Worm (Caenorhabditis elegans) whole organism, early embryonic: ENCODE measurements around the gene F59E12.8.

ENCODE experiments used
- B0310.2 ChIP-seq: sonication (generic microtip); optimal IDR thresholded peaks from 2 replicates; lab custom pipeline; 2016; ENCODE audit warnings: mild to moderate bottlenecking, missing genetic modification characterization, missing compliant biosample characterization
- F13C5.2 ChIP-seq: sonication (generic microtip); optimal IDR thresholded peaks from 2 replicates; lab custom pipeline; 2017; ENCODE audit warnings: mild to moderate bottlenecking, missing genetic modification characterization, inconsistent platforms, missing compliant biosample characterization
- aly-1 ChIP-seq: sonication (generic microtip); optimal IDR thresholded peaks from 2 replicates; lab custom pipeline; 2016; ENCODE audit warnings: missing genetic modification characterization, missing compliant biosample characterization
- ama-1 ChIP-seq: fragments of 150-350 bp; optimal IDR thresholded peaks from 2 replicates; lab custom pipeline; 2014
- ceh-13 ChIP-seq: fragments of 200-800 bp; sonication (Bioruptor generic); optimal IDR thresholded peaks from 2 replicates; lab custom pipeline; 2018; ENCODE audit warnings: mild to moderate bottlenecking, missing genetic modification characterization, missing compliant biosample characterization
- ceh-36 ChIP-seq: sonication (generic microtip); optimal IDR thresholded peaks from 2 replicates; lab custom pipeline; 2016; ENCODE audit warnings: missing genetic modification characterization, inconsistent platforms, missing compliant biosample characterization
- ets-7 ChIP-seq: sonication (generic microtip); optimal IDR thresholded peaks from 2 replicates; lab custom pipeline; 2016; ENCODE audit warnings: missing genotype, missing genetic modification characterization, missing compliant biosample characterization
- flt-1 ChIP-seq: fragments of 200-800 bp; sonication (Bioruptor generic); IDR thresholded peaks from 2 replicates; pipeline ENCODE4 v1.3.6; 2022; ENCODE audit warnings: missing genetic modification characterization, missing compliant biosample characterization
- hmbx-1 ChIP-seq: sonication (generic microtip); optimal IDR thresholded peaks from 2 replicates; lab custom pipeline; 2016; ENCODE audit warnings: mild to moderate bottlenecking, missing genetic modification characterization, missing compliant biosample characterization
- hmg-4 ChIP-seq: fragments of 200-800 bp; sonication (Bioruptor generic); optimal IDR thresholded peaks from 2 replicates; lab custom pipeline; 2018; ENCODE audit warnings: mild to moderate bottlenecking, missing genetic modification characterization, missing compliant biosample characterization
- hnd-1 ChIP-seq: sonication (generic microtip); optimal IDR thresholded peaks from 2 replicates; lab custom pipeline; 2016; ENCODE audit warnings: missing genetic modification characterization, missing compliant biosample characterization
- pes-1 ChIP-seq: fragments of 200-800 bp; sonication (Bioruptor generic); IDR thresholded peaks from 2 replicates; pipeline ENCODE4 v1.3.6; 2022; ENCODE audit warnings: missing genetic modification reagents, missing genetic modification characterization, missing compliant biosample characterization
- scrt-1 ChIP-seq: fragments of 200-800 bp; sonication (Bioruptor generic); IDR thresholded peaks from 2 replicates; pipeline ENCODE4 v1.3.6; 2022; ENCODE audit warnings: missing genetic modification characterization, missing compliant biosample characterization
- sea-1 ChIP-seq: fragments of 200-800 bp; sonication (Bioruptor generic); conservative IDR thresholded peaks from 2 replicates; pipeline ENCODE4 v1.3.6; 2022; ENCODE audit warnings: missing genetic modification characterization, missing compliant biosample characterization
- tbx-11 ChIP-seq: fragments of 200-800 bp; sonication (Bioruptor generic); IDR thresholded peaks from 2 replicates; pipeline ENCODE4 v1.3.6; 2022; ENCODE audit warnings: missing genetic modification characterization, missing compliant biosample characterization
- tbx-37 ChIP-seq: fragments of 200-800 bp; sonication (Bioruptor generic); conservative IDR thresholded peaks from 2 replicates; pipeline ENCODE4 v1.3.6; 2022; ENCODE audit warnings: missing genetic modification reagents, missing genetic modification characterization, missing compliant biosample characterization
- tra-4 ChIP-seq: sonication (generic microtip); optimal IDR thresholded peaks from 2 replicates; lab custom pipeline; 2017; ENCODE audit warnings: missing genetic modification characterization, missing compliant biosample characterization

Gene F59E12.8

DNA sequence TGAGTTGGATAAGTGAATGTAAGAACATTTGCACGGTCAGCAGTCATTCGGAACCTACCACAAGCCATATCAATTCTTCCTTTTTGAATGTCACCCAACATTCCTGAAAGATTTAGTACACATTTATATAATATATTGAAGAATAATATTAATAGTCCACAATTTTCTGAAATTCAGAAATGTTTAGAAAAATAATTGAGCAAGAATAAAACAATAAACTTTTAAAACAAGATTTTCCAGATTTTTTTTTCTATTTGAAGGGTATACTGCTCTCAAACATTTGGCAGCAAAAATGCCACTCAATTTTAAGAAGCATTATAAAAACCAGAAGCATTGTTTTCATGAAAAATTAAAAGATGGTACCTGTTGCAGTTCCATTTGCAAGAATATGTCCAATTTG, at the start of gene F59E12.8:
Gene F59E12.8, minus strand, starts transcription at position 101 of the 400 bp plus-strand sequence.
- TF ChIP-seq flt-1 (GFP tag; lab: Robert Waterston, UW) (no peak), aly-1 (no peak), scrt-1 (GFP tag; lab: Robert Waterston, UW) (no peak), hmg-4 (GFP tag; lab: Kevin White, UChicago) (no peak), hmbx-1 (tag; lab: Kevin White, UChicago) (no peak)

DNA sequence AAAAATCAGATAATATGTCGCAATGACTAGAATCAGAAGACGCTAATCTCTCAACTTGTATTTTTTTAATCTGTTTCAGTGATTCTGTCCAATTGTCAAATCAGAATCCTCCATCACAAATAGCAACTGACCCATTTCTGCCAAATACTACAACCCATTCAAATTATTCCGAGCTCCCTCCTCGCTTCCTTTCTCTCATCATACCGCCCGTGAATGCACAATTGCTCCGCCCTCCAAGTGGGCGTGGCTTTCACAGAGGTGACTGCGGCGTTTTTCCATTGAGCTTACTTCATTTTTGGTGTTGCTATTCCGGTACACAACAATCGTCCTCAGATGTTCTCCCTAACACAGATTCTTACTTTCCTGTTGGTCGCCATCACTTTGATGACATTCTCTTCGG, 44.0 kb upstream of the F59E12.8 start, which contains the start of gene flp-27:
Gene flp-27, plus strand, starts transcription at position 301 of the 400 bp plus-strand sequence.
- TF ChIP-seq ceh-13 (GFP tag; lab: Kevin White, UChicago) (no peak), tbx-11 (GFP tag; lab: Robert Waterston, UW) (no peak), pes-1 (GFP tag; lab: Robert Waterston, UW) (no peak), F13C5.2 (no peak)

DNA sequence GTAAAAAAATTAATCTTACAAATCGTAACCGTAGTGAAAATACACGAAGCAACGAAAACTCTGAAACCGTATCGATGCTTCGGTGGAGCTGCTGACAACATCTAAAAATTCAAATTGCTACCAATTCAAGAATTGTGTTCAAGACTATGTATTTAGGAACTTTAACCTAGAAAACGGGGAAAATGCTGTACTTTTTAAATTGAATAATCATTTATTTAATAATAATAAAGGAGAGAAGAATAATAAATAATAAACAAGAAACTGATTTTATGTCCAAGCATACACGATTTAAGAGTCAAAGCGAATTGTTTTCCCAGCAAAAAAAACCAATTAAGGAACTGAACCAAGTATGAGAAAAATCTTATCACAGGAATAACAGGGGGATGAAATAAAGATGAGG, 32.9 kb upstream of the F59E12.8 start, which contains the start of gene C25H3.17:
Gene C25H3.17, minus strand, starts transcription at position 101 of the 400 bp plus-strand sequence.
- no peak for TF ChIP-seq pes-1 (GFP tag; lab: Robert Waterston, UW)
- no peak for TF ChIP-seq ceh-13 (GFP tag; lab: Kevin White, UChicago)

DNA sequence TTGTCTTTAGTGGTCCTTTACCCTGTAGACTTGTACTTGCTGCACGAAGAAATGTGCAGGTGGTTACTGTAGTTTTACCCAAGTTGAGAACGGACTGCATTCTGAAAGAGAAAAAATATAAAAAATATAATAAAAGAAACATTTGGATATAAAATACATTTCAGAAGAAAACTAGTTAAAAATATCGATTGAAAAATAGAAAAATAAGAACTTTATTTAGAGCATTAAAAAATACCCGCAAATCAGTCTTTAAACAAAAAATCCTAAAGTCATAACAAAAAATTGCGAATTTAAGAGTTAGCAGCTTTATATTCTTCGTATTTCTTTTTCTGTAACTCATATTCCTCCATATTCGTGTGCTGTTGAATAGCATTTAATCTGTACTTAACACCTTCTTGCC, 32.1 kb upstream of the F59E12.8 start, which contains the start of gene C25H3.7:
Gene C25H3.7, minus strand, starts transcription at position 101 of the 400 bp plus-strand sequence.
- no peak for TF ChIP-seq aly-1
- TF ChIP-seq hmbx-1 (tag; lab: Kevin White, UChicago), result no peak
- no peak for TF ChIP-seq sea-1 (GFP tag; lab: Robert Waterston, UW)
- TF ChIP-seq ceh-13 (GFP tag; lab: Kevin White, UChicago), result no peak
- no peak for TF ChIP-seq pes-1 (GFP tag; lab: Robert Waterston, UW)
- TF ChIP-seq flt-1 (GFP tag; lab: Robert Waterston, UW), result no peak
- TF ChIP-seq tbx-37, result no peak
- TF ChIP-seq hmg-4 (GFP tag; lab: Kevin White, UChicago), result no peak
- TF ChIP-seq tra-4 (tag; lab: Kevin White, UChicago), result no peak
- no peak for TF ChIP-seq B0310.2 (tag; lab: Kevin White, UChicago)

DNA sequence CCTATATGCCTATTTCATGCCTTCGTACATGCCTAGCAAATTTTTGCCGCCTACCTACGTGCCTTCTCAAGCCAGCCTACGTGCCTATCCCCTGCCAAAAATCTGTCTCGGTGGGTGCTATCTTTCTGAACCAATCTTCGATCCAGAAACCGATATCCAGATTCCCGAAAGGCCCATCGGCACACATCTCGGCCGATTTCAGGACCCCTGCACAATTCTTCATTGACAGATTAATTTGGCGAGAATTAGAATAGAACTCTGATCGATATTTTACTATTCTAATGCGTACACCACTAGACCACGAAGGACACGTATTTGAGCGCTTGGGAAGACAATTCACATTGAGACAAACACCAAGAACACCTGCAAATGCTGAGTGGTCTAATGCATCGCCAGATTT, 30.8 kb upstream of the F59E12.8 start:
- TF ChIP-seq tbx-11 (GFP tag; lab: Robert Waterston, UW) (peak; percentile 63; the same call in 1 of the 2 replicates), aly-1 (no peak), ceh-36 (tag; lab: Kevin White, UChicago) (peak; percentile 65), hnd-1 (no peak), ama-1 (lab: Kevin White, UChicago) (no peak), ceh-13 (GFP tag; lab: Kevin White, UChicago) (peak; percentile 43), tbx-37 (no peak), hmg-4 (GFP tag; lab: Kevin White, UChicago) (peak; percentile 74), B0310.2 (tag; lab: Kevin White, UChicago) (peak; percentile 10)

DNA sequence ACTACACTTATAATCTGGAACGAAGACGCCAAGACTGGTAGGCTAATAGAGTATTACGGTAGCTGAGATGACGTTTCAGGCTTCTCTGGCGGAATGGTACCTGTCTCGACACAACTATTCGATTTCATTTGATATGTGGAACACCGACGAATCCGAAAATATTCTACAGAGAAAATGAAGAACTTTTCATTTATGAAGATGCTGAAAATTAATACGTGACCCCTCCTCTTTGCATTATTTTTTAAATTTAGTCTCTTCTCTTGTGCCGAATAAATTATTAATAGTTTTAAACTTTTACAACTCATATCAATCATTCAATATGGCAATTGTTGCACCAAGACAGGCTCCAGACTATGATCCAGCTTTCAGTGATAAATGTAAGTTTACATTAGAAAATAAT, 29.3 kb upstream of the F59E12.8 start, which contains the start of gene C25H3.16:
Gene C25H3.16, plus strand, starts transcription at position 301 of the 400 bp plus-strand sequence.
- TF ChIP-seq sea-1 (GFP tag; lab: Robert Waterston, UW), result no peak
- no peak for TF ChIP-seq ceh-13 (GFP tag; lab: Kevin White, UChicago)
- TF ChIP-seq ets-7 (tag; lab: Kevin White, UChicago), result no peak
- no peak for TF ChIP-seq B0310.2 (tag; lab: Kevin White, UChicago)
- no peak for TF ChIP-seq tra-4 (tag; lab: Kevin White, UChicago)
- no peak for TF ChIP-seq pes-1 (GFP tag; lab: Robert Waterston, UW)
- TF ChIP-seq ceh-36 (tag; lab: Kevin White, UChicago), result no peak
- no peak for TF ChIP-seq F13C5.2
- no peak for TF ChIP-seq hmg-4 (GFP tag; lab: Kevin White, UChicago)

DNA sequence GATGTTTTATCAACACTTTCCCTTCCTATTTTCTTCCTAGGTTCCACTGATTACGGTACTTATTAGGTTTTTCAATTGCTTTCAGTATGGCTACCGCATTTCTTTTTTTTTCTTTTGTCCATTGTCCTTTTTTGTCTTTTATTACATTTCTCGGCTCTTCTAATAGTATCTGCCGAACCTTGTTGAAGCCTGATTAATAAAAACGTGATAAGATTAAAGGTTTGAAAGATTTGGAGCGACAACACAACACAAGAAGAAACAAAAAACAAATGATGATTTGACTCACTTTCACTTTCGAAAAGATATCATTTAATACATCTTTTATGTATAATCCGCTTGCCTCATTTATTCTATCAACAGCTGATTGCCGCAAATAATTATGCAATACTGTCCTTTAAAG, 28.3 kb upstream of the F59E12.8 start, which contains the start of gene C25H3.15:
Gene C25H3.15, plus strand, starts transcription at position 301 of the 400 bp plus-strand sequence.
- TF ChIP-seq tbx-37, result no peak
- no peak for TF ChIP-seq pes-1 (GFP tag; lab: Robert Waterston, UW)
- TF ChIP-seq B0310.2 (tag; lab: Kevin White, UChicago), result no peak
- no peak for TF ChIP-seq aly-1
- no peak for TF ChIP-seq ceh-36 (tag; lab: Kevin White, UChicago)
- no peak for TF ChIP-seq hmbx-1 (tag; lab: Kevin White, UChicago)
- TF ChIP-seq scrt-1 (GFP tag; lab: Robert Waterston, UW), result no peak
- TF ChIP-seq F13C5.2, result no peak
- no peak for TF ChIP-seq tra-4 (tag; lab: Kevin White, UChicago)
- TF ChIP-seq ama-1 (lab: Kevin White, UChicago), result no peak
- no peak for TF ChIP-seq tbx-11 (GFP tag; lab: Robert Waterston, UW)

DNA sequence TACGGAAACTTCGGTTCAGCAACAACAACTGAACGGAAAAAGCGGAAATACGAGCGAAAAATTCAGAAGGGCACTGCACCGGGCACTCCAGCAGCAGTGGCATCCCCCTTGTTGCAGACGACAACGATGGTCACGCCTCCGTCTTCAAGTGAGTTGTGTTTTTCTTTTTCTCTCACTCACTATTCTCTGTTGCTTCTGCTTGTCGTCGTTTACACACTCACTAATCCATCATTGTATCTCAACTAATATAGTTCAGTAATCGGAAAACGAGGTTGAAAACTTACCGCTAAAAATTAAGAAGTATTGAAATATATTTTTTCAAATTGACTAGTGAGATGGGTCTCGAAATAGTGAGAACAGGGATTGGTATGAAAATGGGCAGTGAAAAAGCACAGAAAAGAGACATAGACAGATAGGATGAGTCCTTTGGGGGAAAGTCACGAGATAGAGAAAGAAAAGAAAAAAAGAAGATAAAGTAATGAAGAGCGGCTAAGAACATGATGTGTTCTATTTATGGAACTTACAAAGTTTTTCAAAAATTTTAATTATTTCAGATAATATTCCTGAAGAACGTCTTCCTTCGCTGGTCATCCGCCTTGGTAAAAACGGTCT, 26.6 kb upstream of the F59E12.8 start:
- TF ChIP-seq ama-1 (lab: Kevin White, UChicago) (no peak), ets-7 (tag; lab: Kevin White, UChicago) (no peak), flt-1 (GFP tag; lab: Robert Waterston, UW) (no peak), ceh-36 (tag; lab: Kevin White, UChicago) (no peak), tra-4 (tag; lab: Kevin White, UChicago) (no peak), hmg-4 (GFP tag; lab: Kevin White, UChicago) (no peak), tbx-11 (GFP tag; lab: Robert Waterston, UW) (no peak), hmbx-1 (tag; lab: Kevin White, UChicago) (no peak), tbx-37 (no peak), B0310.2 (tag; lab: Kevin White, UChicago) (no peak), ceh-13 (GFP tag; lab: Kevin White, UChicago) (no peak), sea-1 (GFP tag; lab: Robert Waterston, UW) (no peak), aly-1 (no peak), scrt-1 (GFP tag; lab: Robert Waterston, UW) (no peak), pes-1 (GFP tag; lab: Robert Waterston, UW) (no peak), F13C5.2 (no peak), hnd-1 (no peak)
